Worm (Caenorhabditis elegans) whole organism, young adult: Measurements from ENCODE around the gene wdfy-2.

Experiments used
- B0019.2 ChIP-seq: fragments of 200-800 bp; sonication (Bioruptor generic); conservative IDR thresholded peaks from 2 replicates; pipeline ENCODE4 v1.3.6; 2022; ENCODE audit warnings: missing genetic modification reagents, missing genetic modification characterization, missing compliant biosample characterization
- ama-1 ChIP-seq, 3 experiments: fragments of 150-350 bp in 1 of 3; sonication (generic microtip) in 2 of 3; optimal IDR thresholded peaks; 2 replicates each; lab custom pipeline; 2014 to 2018; ENCODE audit warnings: missing biosample characterization in 2 of 3, missing genetic modification characterization in 2 of 3, missing genetic modification reagents in 2 of 3
- cebp-1 ChIP-seq, 2 experiments: fragments of 200-800 bp in 1 of 2; sonication (Bioruptor generic) in 1 of 2; sonication (generic microtip) in 1 of 2; IDR thresholded peaks in 1 of 2; optimal IDR thresholded peaks in 1 of 2; 2 replicates each; pipeline versions ENCODE4 v1.3.6 to Lab custom; 2017 to 2022; ENCODE audit warnings: missing compliant biosample characterization in 2 of 2, missing genetic modification characterization in 2 of 2, mild to moderate bottlenecking in 1 of 2, missing genetic modification reagents in 1 of 2, moderate library complexity in 1 of 2
- ekl-4 ChIP-seq: fragments of 200-800 bp; sonication (Bioruptor generic); IDR thresholded peaks from 2 replicates; pipeline ENCODE4 v1.3.6; 2022; ENCODE audit warnings: missing genetic modification reagents, missing genetic modification characterization, missing compliant biosample characterization
- ets-4 ChIP-seq: fragments of 200-800 bp; sonication (Bioruptor generic); optimal IDR thresholded peaks from 2 replicates; lab custom pipeline; 2018; ENCODE audit warnings: mild to moderate bottlenecking, missing genetic modification characterization, missing compliant biosample characterization
- hsf-1 ChIP-seq: fragments of 200-800 bp; sonication (Bioruptor generic); IDR thresholded peaks from 2 replicates; pipeline ENCODE4 v1.3.6; 2022; ENCODE audit warnings: missing genetic modification reagents, missing genetic modification characterization, missing compliant biosample characterization
- nfya-2 ChIP-seq: fragments of 200-800 bp; sonication (Bioruptor generic); IDR thresholded peaks from 2 replicates; pipeline ENCODE4 v1.3.6; 2022; ENCODE audit warnings: missing genetic modification reagents, missing genetic modification characterization, missing compliant biosample characterization
- nfyb-1 ChIP-seq: fragments of 200-800 bp; sonication (Bioruptor generic); IDR thresholded peaks from 2 replicates; pipeline ENCODE4 v1.3.6; 2022; ENCODE audit warnings: missing genetic modification reagents, missing genetic modification characterization, missing compliant biosample characterization
- sdz-38 ChIP-seq: sonication (generic microtip); optimal IDR thresholded peaks from 2 replicates; lab custom pipeline; 2016; ENCODE audit warnings: missing genotype, missing genetic modification characterization, missing compliant biosample characterization
- sea-2 ChIP-seq: fragments of 200-800 bp; sonication (Bioruptor generic); IDR thresholded peaks from 2 replicates; pipeline ENCODE4 v1.3.6; 2022; ENCODE audit warnings: missing genetic modification characterization, missing compliant biosample characterization
- snpc-1.3 ChIP-seq: sonication (generic microtip); optimal IDR thresholded peaks from 2 replicates; lab custom pipeline; 2017; ENCODE audit warnings: missing genetic modification characterization, mild to moderate bottlenecking, missing compliant biosample characterization, antibody characterized with exemption, moderate library complexity, missing genotype, missing genetic modification reagents; ENCODE audit not compliant: insufficient read depth
- snpc-4 ChIP-seq, 5 experiments: fragments of 150-350 bp in 1 of 5; sonication (generic microtip) in 4 of 5; optimal IDR thresholded peaks; 2 replicates each; lab custom pipeline; 2014 to 2018; ENCODE audit warnings: missing genetic modification characterization in 5 of 5, missing biosample characterization in 3 of 5, antibody characterized with exemption in 2 of 5, mild to moderate bottlenecking in 2 of 5, missing compliant biosample characterization in 2 of 5, missing genotype in 2 of 5, moderate library complexity in 2 of 5, missing genetic modification reagents in 1 of 5
- unc-62 ChIP-seq: fragments of 150-350 bp; optimal IDR thresholded peaks from 2 replicates; lab custom pipeline; 2014; ENCODE audit warnings: missing biosample characterization, missing genetic modification reagents, missing genetic modification characterization

DNA sequence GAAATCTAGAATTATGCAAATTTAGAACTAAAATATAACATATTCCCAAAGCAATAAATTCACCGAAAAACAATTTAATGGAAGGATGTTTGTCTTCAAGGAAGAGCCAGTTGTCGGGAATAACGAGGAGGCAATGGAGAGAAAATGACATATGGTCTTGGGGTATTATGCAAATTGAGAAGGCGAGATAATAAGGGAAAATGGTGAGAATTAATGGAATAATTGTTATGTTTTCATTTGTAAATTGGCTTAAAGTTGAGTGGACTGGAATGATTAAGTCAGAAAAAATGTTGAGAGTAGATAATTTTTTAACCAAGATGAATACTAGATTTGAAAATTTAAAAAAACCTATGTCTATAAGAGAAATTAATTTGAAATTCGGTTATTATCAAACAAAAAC is 14.8 kb upstream of the wdfy-2 start:
- TF ChIP-seq snpc-4 (GFP tag; optimal IDR thresholded peaks at IDR 0.05; lab: Kevin White, UChicago) (no peak), snpc-4 (tag; optimal IDR thresholded peaks at IDR 0.05; lab: Kevin White, UChicago) (no peak), B0019.2 (GFP tag; lab: Robert Waterston, UW) (no peak), sdz-38 (no peak), nfyb-1 (no peak), sea-2 (GFP tag; lab: Robert Waterston, UW) (no peak), unc-62 (GFP tag; lab: Kevin White, UChicago) (no peak), hsf-1 (GFP tag; lab: Robert Waterston, UW) (no peak), cebp-1 (GFP tag; IDR thresholded peaks at IDR 0.05; lab: Robert Waterston, UW) (no peak), cebp-1 (tag; optimal IDR thresholded peaks at IDR 0.05; lab: Kevin White, UChicago) (no peak), nfya-2 (GFP tag; lab: Robert Waterston, UW) (no peak), ekl-4 (no peak), ets-4 (GFP tag; lab: Kevin White, UChicago) (no peak), snpc-1.3 (no peak), ama-1 (optimal IDR thresholded peaks at IDR 0.05; lab: Kevin White, UChicago) (no peak), ama-1 (GFP tag; optimal IDR thresholded peaks at IDR 0.05; lab: Kevin White, UChicago) (no peak)
